Fruit fly (Drosophila melanogaster) whole organism, wandering third instar larva: ENCODE results near the gene fax.
A peak's percentile ranks its signal among the peaks of the same experiment; 100 is the strongest.

Experiments
- Abd-B ChIP-seq: fragments of >200 bp; optimal IDR thresholded peaks from 2 replicates; lab custom pipeline; 2017; ENCODE audit warnings: missing biosample characterization, missing genetic modification characterization
- GATAd ChIP-seq: sonication (Bioruptor generic); optimal IDR thresholded peaks from 2 replicates; lab custom pipeline; 2016; ENCODE audit warnings: missing biosample characterization, missing genetic modification characterization
- OdsH ChIP-seq: fragments of 200-800 bp; sonication (Bioruptor generic); optimal IDR thresholded peaks from 2 replicates; lab custom pipeline; 2016; ENCODE audit warnings: missing biosample characterization, mild to moderate bottlenecking, missing genetic modification characterization
- Rel ChIP-seq, 2 experiments: fragments of 200-800 bp; sonication (Bioruptor generic) in 1 of 2; optimal IDR thresholded peaks; 2 replicates in 1 of 2; 3 replicates in 1 of 2; lab custom pipeline; 2016 to 2019; ENCODE audit warnings: mild to moderate bottlenecking in 2 of 2, missing biosample characterization in 2 of 2, missing genetic modification characterization in 2 of 2, moderate library complexity in 1 of 2
- Vsx2 ChIP-seq: fragments of 200-300, 225-300 bp; sonication (Bioruptor generic); optimal IDR thresholded peaks from 2 replicates; lab custom pipeline; 2018; ENCODE audit warnings: missing biosample characterization, missing genetic modification characterization; ENCODE audit not compliant: partially characterized antibody
- dmrt93B ChIP-seq: fragments of 200-800 bp; sonication (Bioruptor generic); optimal IDR thresholded peaks from 2 replicates; lab custom pipeline; 2018; ENCODE audit warnings: missing biosample characterization, mild to moderate bottlenecking, missing genetic modification characterization
- ey ChIP-seq: fragments of 200-800 bp; sonication (Bioruptor generic); optimal IDR thresholded peaks from 2 replicates; lab custom pipeline; 2016; ENCODE audit warnings: missing biosample characterization, missing genetic modification characterization
- h ChIP-seq: fragments of 200-800 bp; sonication (Bioruptor generic); optimal IDR thresholded peaks from 3 replicates; lab custom pipeline; 2016; ENCODE audit warnings: missing biosample characterization, mild to moderate bottlenecking, missing genetic modification characterization
- pan ChIP-seq: fragments of >200 bp; optimal IDR thresholded peaks from 2 replicates; lab custom pipeline; 2017

DNA sequence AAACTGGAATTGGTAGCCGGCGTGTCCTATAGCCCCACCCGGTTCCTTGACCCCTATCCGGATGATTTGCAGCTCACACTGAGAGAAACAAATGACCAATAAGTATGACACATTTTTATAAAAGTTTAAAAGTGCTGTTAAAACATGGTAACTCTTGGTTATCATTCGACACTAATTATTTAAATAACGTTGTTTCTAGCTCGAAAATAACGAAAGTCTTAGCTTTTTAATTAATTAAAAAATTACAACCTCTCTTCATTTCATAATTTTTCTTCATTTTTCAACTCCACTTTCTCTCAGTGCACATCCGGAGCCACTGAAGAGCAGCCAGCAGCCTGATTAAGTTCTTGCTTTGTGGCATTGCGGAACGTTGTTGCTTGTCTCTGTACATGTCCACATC, 47.4 kb downstream of the fax start:
- TF ChIP-seq ey (GFP tag; lab: Kevin White, UChicago): peak; percentile 69
- TF ChIP-seq OdsH (GFP tag; lab: Kevin White, UChicago): peak; percentile 81
- TF ChIP-seq pan (lab: Kevin White, UChicago): no peak
- peak; percentile 56 for TF ChIP-seq dmrt93B (GFP tag; lab: Kevin White, UChicago)
- no peak for TF ChIP-seq Vsx2 (GFP tag; lab: Kevin White, UChicago)
- no peak for TF ChIP-seq Abd-B (GFP tag; lab: Kevin White, UChicago)
- TF ChIP-seq h (GFP tag; lab: Kevin White, UChicago): peak; percentile 83
- no peak for TF ChIP-seq GATAd
- no peak for TF ChIP-seq Rel (GFP tag; optimal IDR thresholded peaks at IDR 0.05; lab: Kevin White, UChicago)
- TF ChIP-seq Rel (tag; optimal IDR thresholded peaks at IDR 0.05; lab: Kevin White, UChicago): no peak
